Worm (Caenorhabditis elegans) whole organism, late embryonic: Measurements from ENCODE around the gene M01H9.3.

ENCODE experiments used
- ahr-1 ChIP-seq: sonication (generic microtip); optimal IDR thresholded peaks from 2 replicates; lab custom pipeline; 2016; ENCODE audit warnings: missing genetic modification characterization, missing compliant biosample characterization
- ama-1 ChIP-seq: fragments of 150-350 bp; optimal IDR thresholded peaks from 2 replicates; lab custom pipeline; 2014
- ceh-24 ChIP-seq: sonication (generic microtip); optimal IDR thresholded peaks from 2 replicates; lab custom pipeline; 2016; ENCODE audit warnings: mild to moderate bottlenecking, missing genetic modification characterization, missing compliant biosample characterization
- nhr-11 ChIP-seq: fragments of 150-350 bp; optimal IDR thresholded peaks from 2 replicates; lab custom pipeline; 2014; ENCODE audit warnings: missing biosample characterization, missing genetic modification characterization
- pag-3 ChIP-seq: sonication (generic microtip); optimal IDR thresholded peaks from 2 replicates; lab custom pipeline; 2016; ENCODE audit warnings: missing compliant biosample characterization, missing genetic modification characterization, borderline replicate concordance
- pax-1 ChIP-seq: fragments of 150-350 bp; optimal IDR thresholded peaks from 2 replicates; lab custom pipeline; 2014; ENCODE audit warnings: missing biosample characterization, missing genetic modification characterization
- pha-4 ChIP-seq: fragments of 150-350 bp; optimal IDR thresholded peaks from 2 replicates; lab custom pipeline; 2018; ENCODE audit warnings: missing biosample characterization, missing genetic modification reagents, missing genetic modification characterization
- ref-2 ChIP-seq: sonication (generic microtip); optimal IDR thresholded peaks from 2 replicates; lab custom pipeline; 2016; ENCODE audit warnings: missing genetic modification characterization, missing compliant biosample characterization
- tbx-2 ChIP-seq: sonication (generic microtip); optimal IDR thresholded peaks from 2 replicates; lab custom pipeline; 2016; ENCODE audit warnings: missing genetic modification characterization, missing compliant biosample characterization

ce11 chrIV:4449439-4449838 is 27.4 kb downstream of the M01H9.3 start, which contains the start of gene R08C7.12:
- no peak for TF ChIP-seq pag-3 (tag; lab: Kevin White, UChicago)
- no peak for TF ChIP-seq pha-4 (tag; lab: Kevin White, UChicago)
- TF ChIP-seq pax-1 (tag; lab: Kevin White, UChicago), result no peak
- TF ChIP-seq ceh-24 (tag; lab: Kevin White, UChicago), result no peak
- no peak for TF ChIP-seq nhr-11
- TF ChIP-seq ref-2 (tag; lab: Kevin White, UChicago), result no peak
- TF ChIP-seq tbx-2 (tag; lab: Kevin White, UChicago), result no peak
- no peak for TF ChIP-seq ama-1
- TF ChIP-seq ahr-1 (tag; lab: Kevin White, UChicago), result no peak
